Fruit fly (Drosophila melanogaster) whole organism, embryonic: Measurements from ENCODE around the gene Cdk5alpha.

ENCODE experiments used
- Aef1 ChIP-seq: fragments of 200-800 bp; sonication (Bioruptor generic); IDR thresholded peaks from 3 replicates; pipeline ENCODE4 v1.3.6; 2022; ENCODE audit warnings: missing biosample characterization, missing genetic modification characterization
- B-H2 ChIP-seq: fragments of 200-800 bp; sonication (Bioruptor generic); optimal IDR thresholded peaks from 2 replicates; lab custom pipeline; 2018; ENCODE audit warnings: missing biosample characterization, mild to moderate bottlenecking, missing genetic modification characterization
- CG10959 ChIP-seq: fragments of 200-800 bp; sonication (Bioruptor generic); IDR thresholded peaks from 2 replicates; pipeline ENCODE4 v1.3.6; 2022; ENCODE audit warnings: missing biosample characterization, missing genetic modification characterization
- CG14667 ChIP-seq: fragments of 200-800 bp; sonication (Bioruptor generic); IDR thresholded peaks from 2 replicates; pipeline ENCODE4 v1.3.6; 2022; ENCODE audit warnings: missing biosample characterization, missing genetic modification characterization
- CG15269 ChIP-seq: fragments of 200-800 bp; sonication (Bioruptor generic); optimal IDR thresholded peaks from 2 replicates; lab custom pipeline; 2018; ENCODE audit warnings: missing biosample characterization, mild to moderate bottlenecking, missing genetic modification characterization, moderate library complexity
- CG17829 ChIP-seq: fragments of 200-800 bp; optimal IDR thresholded peaks from 2 replicates; lab custom pipeline; 2019; ENCODE audit warnings: missing biosample characterization, mild to moderate bottlenecking, missing genetic modification characterization, moderate library complexity
- CG18262 ChIP-seq: fragments of 200-800 bp; optimal IDR thresholded peaks from 3 replicates; lab custom pipeline; 2019; ENCODE audit warnings: missing biosample characterization, mild to moderate bottlenecking, missing genetic modification characterization, moderate library complexity
- CG2116 ChIP-seq: fragments of 200-800 bp; sonication (Bioruptor generic); optimal IDR thresholded peaks from 3 replicates; lab custom pipeline; 2018; ENCODE audit warnings: missing biosample characterization, mild to moderate bottlenecking, missing genetic modification characterization
- CG2889 ChIP-seq: fragments of 200-800 bp; sonication (Bioruptor generic); IDR thresholded peaks from 3 replicates; pipeline ENCODE4 v1.3.6; 2022; ENCODE audit warnings: missing biosample characterization, missing genetic modification characterization
- CG30020 ChIP-seq: fragments of 200-800 bp; optimal IDR thresholded peaks from 2 replicates; lab custom pipeline; 2019; ENCODE audit warnings: missing biosample characterization, mild to moderate bottlenecking, missing genetic modification characterization, moderate library complexity
- CG3065 ChIP-seq: fragments of 200-800 bp; sonication (Bioruptor generic); optimal IDR thresholded peaks from 2 replicates; lab custom pipeline; 2016; ENCODE audit warnings: missing biosample characterization, missing genetic modification characterization
- CG3281 ChIP-seq: fragments of 200-800 bp; sonication (Bioruptor generic); optimal IDR thresholded peaks from 3 replicates; lab custom pipeline; 2017; ENCODE audit warnings: missing biosample characterization, mild to moderate bottlenecking, missing genetic modification characterization
- CG5245 ChIP-seq: fragments of 200-800 bp; sonication (Bioruptor generic); optimal IDR thresholded peaks from 3 replicates; lab custom pipeline; 2016; ENCODE audit warnings: missing biosample characterization, missing genetic modification characterization
- CG6272 ChIP-seq: fragments of 200-800 bp; sonication (Bioruptor generic); IDR thresholded peaks from 2 replicates; pipeline ENCODE4 v1.3.6; 2022; ENCODE audit warnings: missing biosample characterization, missing genetic modification characterization
- CG9437 ChIP-seq: fragments of 200-800 bp; sonication (Bioruptor generic); optimal IDR thresholded peaks from 2 replicates; lab custom pipeline; 2018; ENCODE audit warnings: missing biosample characterization, mild to moderate bottlenecking, missing genetic modification characterization
- CHES-1-like ChIP-seq: fragments of 200-800 bp; sonication (Bioruptor generic); optimal IDR thresholded peaks from 2 replicates; lab custom pipeline; 2016; ENCODE audit warnings: missing biosample characterization, missing genetic modification characterization
- Dll ChIP-seq: fragments of 200-800 bp; sonication (Bioruptor generic); IDR thresholded peaks from 4 replicates; pipeline ENCODE4 v1.3.6; 2022; ENCODE audit warnings: missing biosample characterization, missing genetic modification characterization; ENCODE audit not compliant: partially characterized antibody
- H15 ChIP-seq: fragments of 200-800 bp; sonication (Bioruptor generic); IDR thresholded peaks from 3 replicates; pipeline ENCODE4 v1.3.6; 2022; ENCODE audit warnings: missing biosample characterization, missing genetic modification characterization
- Hey ChIP-seq: fragments of 200-800 bp; sonication (Bioruptor generic); optimal IDR thresholded peaks from 3 replicates; lab custom pipeline; 2018; ENCODE audit warnings: missing biosample characterization, mild to moderate bottlenecking, missing genetic modification characterization
- Hsf ChIP-seq: fragments of 200-800 bp; sonication (Bioruptor generic); optimal IDR thresholded peaks from 3 replicates; lab custom pipeline; 2016; ENCODE audit warnings: missing biosample characterization, missing genetic modification characterization
- NK7.1 ChIP-seq: fragments of 200-800 bp; sonication (Bioruptor generic); optimal IDR thresholded peaks from 3 replicates; lab custom pipeline; 2016; ENCODE audit warnings: missing biosample characterization, missing genetic modification characterization
- Scr ChIP-seq: fragments of 200-800 bp; sonication (Bioruptor generic); IDR thresholded peaks from 2 replicates; pipeline ENCODE4 v1.3.6; 2022; ENCODE audit warnings: missing biosample characterization, missing genetic modification characterization; ENCODE audit not compliant: partially characterized antibody
- Side ChIP-seq: fragments of 200-800 bp; sonication (Bioruptor generic); optimal IDR thresholded peaks from 2 replicates; lab custom pipeline; 2016; ENCODE audit warnings: missing biosample characterization, missing genetic modification characterization
- Sox102F ChIP-seq: fragments of 200-800 bp; sonication (Bioruptor generic); optimal IDR thresholded peaks from 2 replicates; lab custom pipeline; 2018; ENCODE audit warnings: missing biosample characterization, mild to moderate bottlenecking, missing genetic modification characterization, moderate library complexity
- corto ChIP-seq: fragments of 200-800 bp; sonication (Bioruptor generic); optimal IDR thresholded peaks from 2 replicates; lab custom pipeline; 2016; ENCODE audit warnings: missing biosample characterization, mild to moderate bottlenecking, missing genetic modification characterization, moderate library complexity
- dati ChIP-seq: fragments of 200-800 bp; sonication (Bioruptor generic); IDR thresholded peaks from 2 replicates; pipeline ENCODE4 v1.3.6; 2022; ENCODE audit warnings: missing biosample characterization, missing genetic modification characterization
- ham ChIP-seq: fragments of 200-800 bp; sonication (Bioruptor generic); IDR thresholded peaks from 2 replicates; pipeline ENCODE4 v1.3.6; 2022; ENCODE audit warnings: missing biosample characterization, missing genetic modification characterization
- knrl ChIP-seq: fragments of 200-800 bp; sonication (Bioruptor generic); IDR thresholded peaks from 3 replicates; pipeline ENCODE4 v1.3.6; 2022; ENCODE audit warnings: missing biosample characterization, missing genetic modification characterization; ENCODE audit not compliant: partially characterized antibody
- lab ChIP-seq: fragments of 200-800 bp; sonication (Bioruptor generic); optimal IDR thresholded peaks from 3 replicates; lab custom pipeline; 2017; ENCODE audit warnings: missing biosample characterization, missing genetic modification characterization, mild to moderate bottlenecking, moderate library complexity, missing genetic modification reagents
- lola ChIP-seq, 3 experiments: fragments of >200 bp in 2 of 3; fragments of 200-800 bp in 1 of 3; sonication (Bioruptor generic) in 1 of 3; optimal IDR thresholded peaks; 2 replicates each; lab custom pipeline; 2017 to 2019; ENCODE audit warnings: missing biosample characterization in 3 of 3, missing genetic modification characterization in 3 of 3, mild to moderate bottlenecking in 1 of 3, moderate library complexity in 1 of 3
- mirr ChIP-seq: fragments of 200-800 bp; sonication (Bioruptor generic); optimal IDR thresholded peaks from 3 replicates; lab custom pipeline; 2018; ENCODE audit warnings: missing biosample characterization, mild to moderate bottlenecking, missing genetic modification characterization
- mld ChIP-seq: fragments of 200-800 bp; sonication (Bioruptor generic); IDR thresholded peaks from 3 replicates; pipeline ENCODE4 v1.3.6; 2022; ENCODE audit warnings: missing biosample characterization, missing genetic modification characterization; ENCODE audit not compliant: partially characterized antibody
- nmo ChIP-seq: fragments of 200-800 bp; sonication (Bioruptor generic); optimal IDR thresholded peaks from 2 replicates; lab custom pipeline; 2018; ENCODE audit warnings: missing biosample characterization, mild to moderate bottlenecking, missing genetic modification characterization, moderate library complexity
- oc ChIP-seq: fragments of 200-800 bp; sonication (Bioruptor generic); optimal IDR thresholded peaks from 2 replicates; lab custom pipeline; 2018; ENCODE audit warnings: missing biosample characterization, mild to moderate bottlenecking, missing genetic modification characterization, moderate library complexity
- odd ChIP-seq: fragments of 200-800 bp; sonication (Bioruptor generic); optimal IDR thresholded peaks from 2 replicates; lab custom pipeline; 2017; ENCODE audit warnings: missing biosample characterization, mild to moderate bottlenecking, missing genetic modification characterization
- org-1 ChIP-seq: fragments of 200-800 bp; sonication (Bioruptor generic); optimal IDR thresholded peaks from 2 replicates; lab custom pipeline; 2017; ENCODE audit warnings: missing biosample characterization, missing genetic modification characterization
- pan ChIP-seq, 4 experiments: fragments of >200 bp in 3 of 4; fragments of 200-800 bp in 1 of 4; sonication (Bioruptor generic) in 1 of 4; optimal IDR thresholded peaks in 3 of 4; IDR thresholded peaks in 1 of 4; 2 replicates each; pipeline versions ENCODE4 v1.3.6 to Lab custom; 2017 to 2022; ENCODE audit warnings: missing biosample characterization in 2 of 4, missing genetic modification characterization in 2 of 4, mixed read lengths in 1 of 4
- pnt ChIP-seq: fragments of 200-800 bp; sonication (Bioruptor generic); optimal IDR thresholded peaks from 3 replicates; lab custom pipeline; 2016; ENCODE audit warnings: missing biosample characterization, missing genetic modification characterization
- prd ChIP-seq, 3 experiments: fragments of >200 bp in 2 of 3; fragments of 200-800 bp in 1 of 3; sonication (Bioruptor generic) in 1 of 3; optimal IDR thresholded peaks in 2 of 3; IDR thresholded peaks in 1 of 3; 2 replicates in 2 of 3; 3 replicates in 1 of 3; pipeline versions ENCODE4 v1.3.6 to Lab custom; 2017 to 2022; ENCODE audit warnings: missing biosample characterization in 1 of 3, missing genetic modification characterization in 1 of 3
- pzg ChIP-seq: fragments of 200-800 bp; sonication (Bioruptor generic); optimal IDR thresholded peaks from 3 replicates; lab custom pipeline; 2018; ENCODE audit warnings: missing biosample characterization, mild to moderate bottlenecking, missing genetic modification characterization, moderate library complexity
- run ChIP-seq: fragments of 200-800 bp; sonication (Bioruptor generic); optimal IDR thresholded peaks from 3 replicates; lab custom pipeline; 2018; ENCODE audit warnings: missing biosample characterization, mild to moderate bottlenecking, missing genetic modification characterization
- schlank ChIP-seq: fragments of 200-800 bp; sonication (Bioruptor generic); optimal IDR thresholded peaks from 2 replicates; lab custom pipeline; 2018; ENCODE audit warnings: missing biosample characterization, mild to moderate bottlenecking, missing genetic modification characterization
- sens ChIP-seq: fragments of 200-800 bp; sonication (Bioruptor generic); peaks from one replicate; lab custom pipeline; 2016; ENCODE audit warnings: missing biosample characterization, missing genetic modification characterization
- stc ChIP-seq: fragments of 200-800 bp; sonication (Bioruptor generic); IDR thresholded peaks from 2 replicates; pipeline ENCODE4 v1.3.6; 2022; ENCODE audit warnings: missing biosample characterization, missing genetic modification characterization
- trem ChIP-seq: fragments of 200-800 bp; optimal IDR thresholded peaks from 3 replicates; lab custom pipeline; 2019; ENCODE audit warnings: missing biosample characterization, mild to moderate bottlenecking, missing genetic modification characterization, moderate library complexity
- trh ChIP-seq: fragments of 200-800 bp; sonication (Bioruptor generic); optimal IDR thresholded peaks from 2 replicates; lab custom pipeline; 2016; ENCODE audit warnings: missing biosample characterization, missing genetic modification characterization
- zen ChIP-seq: fragments of 200-800 bp; sonication (Bioruptor generic); optimal IDR thresholded peaks from 3 replicates; lab custom pipeline; 2018; ENCODE audit warnings: missing biosample characterization, mild to moderate bottlenecking, missing genetic modification characterization, moderate library complexity

The Cdk5alpha gene

DNA sequence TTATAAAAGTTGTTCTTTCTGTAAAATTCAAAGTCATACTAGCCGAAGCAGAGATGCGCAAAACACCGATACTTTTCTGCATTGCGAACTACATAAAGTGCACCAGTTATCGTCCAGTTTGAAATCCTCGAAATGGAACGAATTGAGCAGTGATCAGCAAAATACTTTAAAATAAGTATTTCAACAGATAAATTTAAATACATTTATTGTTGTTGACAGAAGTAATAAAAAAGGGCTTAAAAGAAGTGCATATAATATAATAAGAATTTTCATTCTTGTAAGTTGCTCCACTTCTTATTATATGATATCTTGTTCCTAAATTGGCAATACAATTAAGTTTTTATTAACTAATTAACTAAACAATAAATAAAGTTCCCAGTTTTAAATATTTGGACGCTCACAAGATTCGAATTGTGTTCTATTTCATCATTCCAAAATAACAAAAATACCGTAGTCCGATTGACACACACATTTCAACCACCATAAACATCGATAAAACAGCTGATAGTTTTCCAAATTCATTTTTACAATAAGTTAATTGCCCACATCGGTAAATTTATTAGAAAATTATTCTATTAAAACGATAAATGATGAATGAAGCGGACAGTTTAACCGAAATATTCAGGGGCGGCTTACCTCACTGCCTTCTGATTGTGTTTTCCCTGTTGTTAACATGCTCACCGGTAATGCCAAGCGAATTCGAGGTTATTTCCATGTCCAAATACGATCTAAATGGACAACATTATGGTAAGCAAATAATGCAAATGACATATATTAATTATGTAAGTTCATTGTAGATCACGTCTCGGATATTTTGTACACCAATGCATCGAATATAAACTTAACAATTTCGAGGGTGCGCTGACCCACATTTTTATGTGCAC, 3.8 kb upstream of the Cdk5alpha start, which contains the start of the genes Usp14 and CG4972 (continued):
- TF ChIP-seq CG30020 (peak; percentile 99), pzg (GFP tag; lab: Kevin White, UChicago) (peak; percentile 40), CG10959 (GFP tag; lab: Robert Waterston, UW) (no peak), zen (tag; lab: Kevin White, UChicago) (peak; percentile 8), CG6272 (GFP tag; lab: Robert Waterston, UW) (no peak), B-H2 (GFP tag; lab: Kevin White, UChicago) (no peak), mld (GFP tag; lab: Robert Waterston, UW) (no peak), ham (no peak), NK7.1 (no peak), CG2889 (GFP tag; lab: Robert Waterston, UW) (no peak), CG18262 (peak; percentile 48), sens (GFP tag; lab: Kevin White, UChicago) (peak; percentile 68), Side (GFP tag; lab: Kevin White, UChicago) (no peak), Sox102F (no peak), nmo (peak; percentile 71), CG2116 (GFP tag; lab: Kevin White, UChicago) (peak; percentile 56), oc (no peak), H15 (GFP tag; lab: Robert Waterston, UW) (no peak), odd (GFP tag; lab: Kevin White, UChicago) (no peak), dati (GFP tag; lab: Robert Waterston, UW) (no peak), CHES-1-like (GFP tag; lab: Kevin White, UChicago) (no peak), CG3065 (GFP tag; lab: Kevin White, UChicago) (no peak), CG5245 (no peak), corto (GFP tag; lab: Kevin White, UChicago) (no peak), schlank (tag; lab: Kevin White, UChicago) (no peak), CG17829 (tag; lab: Kevin White, UChicago) (peak; percentile 19), mirr (GFP tag; lab: Kevin White, UChicago) (no peak), lab (GFP tag; lab: Kevin White, UChicago) (no peak), CG15269 (tag; lab: Kevin White, UChicago) (no peak), CG9437 (GFP tag; lab: Kevin White, UChicago) (no peak), Dll (GFP tag; lab: Robert Waterston, UW) (peak; percentile 52; the same call in 1 of the 4 replicates), stc (GFP tag; lab: Robert Waterston, UW) (no peak), run (tag; lab: Kevin White, UChicago) (no peak), CG3281 (GFP tag; lab: Kevin White, UChicago) (no peak), Aef1 (GFP tag; lab: Robert Waterston, UW) (no peak), org-1 (GFP tag; lab: Kevin White, UChicago) (no peak), pan (optimal IDR thresholded peaks at IDR 0.05; lab: Kevin White, UChicago) (no peak), pan (GFP tag; optimal IDR thresholded peaks at IDR 0.05 in 1 of 2, IDR thresholded peaks at IDR 0.05 in 1 of 2) (no peak), trem (tag; lab: Kevin White, UChicago) (peak; percentile 32), lola (GFP tag; optimal IDR thresholded peaks at IDR 0.05; lab: Kevin White, UChicago) (peak in 1 of 3 experiments; percentile 2), prd (optimal IDR thresholded peaks at IDR 0.05; lab: Kevin White, UChicago) (no peak), prd (GFP tag; IDR thresholded peaks at IDR 0.05; lab: Robert Waterston, UW) (no peak), trh (GFP tag; lab: Kevin White, UChicago) (no peak), Hsf (no peak), pnt (GFP tag; lab: Kevin White, UChicago) (no peak), CG14667 (GFP tag; lab: Robert Waterston, UW) (peak; percentile 70; the same call in 1 of the 2 replicates), Hey (tag; lab: Kevin White, UChicago) (no peak), knrl (peak; percentile 66), Scr (GFP tag; lab: Robert Waterston, UW) (peak; percentile 54; the same call in 1 of the 2 replicates)
